Fruit fly (Drosophila melanogaster) whole organism, embryonic: ENCODE measurements around the gene CG10435.

Source experiments
- Adf1 ChIP-seq: fragments of 200-800 bp; sonication (Bioruptor generic); IDR thresholded peaks from 2 replicates; pipeline ENCODE4 v1.3.6; 2022; ENCODE audit warnings: missing biosample characterization, missing genetic modification characterization
- Antp ChIP-seq: fragments of 200-800 bp; sonication (Bioruptor generic); optimal IDR thresholded peaks from 3 replicates; lab custom pipeline; 2016; ENCODE audit warnings: missing biosample characterization, missing genetic modification characterization
- Asciz ChIP-seq: fragments of 200-800 bp; sonication (Bioruptor generic); optimal IDR thresholded peaks from 2 replicates; lab custom pipeline; 2017; ENCODE audit warnings: missing biosample characterization, mild to moderate bottlenecking, missing genetic modification characterization, missing genetic modification reagents
- BEAF-32 ChIP-seq: fragments of 200-800 bp; sonication (Bioruptor generic); optimal IDR thresholded peaks from 3 replicates; lab custom pipeline; 2017; ENCODE audit warnings: missing biosample characterization, missing genetic modification characterization, mild to moderate bottlenecking, moderate library complexity, missing genetic modification reagents
- CG12236 ChIP-seq: fragments of 200-800 bp; sonication (Bioruptor generic); optimal IDR thresholded peaks from 2 replicates; lab custom pipeline; 2016; ENCODE audit warnings: missing biosample characterization, missing genetic modification characterization
- CG12942 ChIP-seq: fragments of 200-800 bp; sonication (Bioruptor generic); optimal IDR thresholded peaks from 3 replicates; lab custom pipeline; 2016; ENCODE audit warnings: missing biosample characterization, missing genetic modification characterization
- CG14860 ChIP-seq: fragments of 200-800 bp; sonication (Bioruptor generic); IDR thresholded peaks from 3 replicates; pipeline ENCODE4 v1.3.6; 2022; ENCODE audit warnings: missing biosample characterization, missing genetic modification characterization; ENCODE audit not compliant: partially characterized antibody
- CG15601 ChIP-seq: fragments of 200-800 bp; sonication (Bioruptor generic); optimal IDR thresholded peaks from 3 replicates; lab custom pipeline; 2019; ENCODE audit warnings: missing biosample characterization, mild to moderate bottlenecking, missing genetic modification characterization, moderate library complexity
- CG1602 ChIP-seq: fragments of 200-800 bp; sonication (Bioruptor generic); optimal IDR thresholded peaks from 3 replicates; lab custom pipeline; 2016; ENCODE audit warnings: missing biosample characterization, missing genetic modification characterization
- CG18476 ChIP-seq: fragments of 200-800 bp; sonication (Bioruptor generic); optimal IDR thresholded peaks from 2 replicates; lab custom pipeline; 2016; ENCODE audit warnings: missing biosample characterization, mild to moderate bottlenecking, missing genetic modification characterization
- CG18619 ChIP-seq: fragments of 200-800 bp; sonication (Bioruptor generic); optimal IDR thresholded peaks from 3 replicates; lab custom pipeline; 2017; ENCODE audit warnings: missing biosample characterization, mild to moderate bottlenecking, missing genetic modification characterization
- CG2712 ChIP-seq: fragments of 200-800 bp; optimal IDR thresholded peaks from 3 replicates; lab custom pipeline; 2019; ENCODE audit warnings: missing biosample characterization, mild to moderate bottlenecking, missing genetic modification characterization, moderate library complexity
- CG31388 ChIP-seq: fragments of 200-800 bp; sonication (Bioruptor generic); optimal IDR thresholded peaks from 2 replicates; lab custom pipeline; 2016; ENCODE audit warnings: missing biosample characterization, missing genetic modification characterization
- CG4617 ChIP-seq: fragments of 200-800 bp; sonication (Bioruptor generic); optimal IDR thresholded peaks from 3 replicates; lab custom pipeline; 2016; ENCODE audit warnings: missing biosample characterization, missing genetic modification characterization, borderline replicate concordance
- CG6654 ChIP-seq: fragments of 200-800 bp; sonication (Bioruptor generic); optimal IDR thresholded peaks from 2 replicates; lab custom pipeline; 2017; ENCODE audit warnings: missing biosample characterization, mild to moderate bottlenecking, missing genetic modification characterization
- CG6813 ChIP-seq: fragments of 200-800 bp; sonication (Bioruptor generic); optimal IDR thresholded peaks from 2 replicates; lab custom pipeline; 2017; ENCODE audit warnings: missing biosample characterization, missing genetic modification characterization, mild to moderate bottlenecking, moderate library complexity, missing genetic modification reagents
- CG7839 ChIP-seq: fragments of 200-800 bp; sonication (Bioruptor generic); optimal IDR thresholded peaks from 3 replicates; lab custom pipeline; 2018; ENCODE audit warnings: missing biosample characterization, mild to moderate bottlenecking, missing genetic modification characterization, moderate library complexity
- CG8944 ChIP-seq: fragments of 200-800 bp; sonication (Bioruptor generic); optimal IDR thresholded peaks from 3 replicates; lab custom pipeline; 2016; ENCODE audit warnings: missing biosample characterization, missing genetic modification characterization
- Camta ChIP-seq: fragments of 200-800 bp; sonication (Bioruptor generic); optimal IDR thresholded peaks from 2 replicates; lab custom pipeline; 2016; ENCODE audit warnings: missing biosample characterization, missing genetic modification characterization
- CkIIα-i1 ChIP-seq: fragments of 200-800 bp; sonication (Bioruptor generic); IDR thresholded peaks from 2 replicates; pipeline ENCODE4 v1.3.6; 2022; ENCODE audit warnings: missing biosample characterization, missing genetic modification characterization
- D ChIP-seq, 2 experiments: fragments of 200-800 bp in 1 of 2; fragments of >200 bp in 1 of 2; sonication (Bioruptor generic) in 1 of 2; optimal IDR thresholded peaks; 2 replicates in 1 of 2; 3 replicates in 1 of 2; lab custom pipeline; 2017; ENCODE audit warnings: mild to moderate bottlenecking in 1 of 2, missing biosample characterization in 1 of 2, missing genetic modification characterization in 1 of 2, missing genetic modification reagents in 1 of 2
- Dip3 ChIP-seq: fragments of 200-800 bp; sonication (Bioruptor generic); optimal IDR thresholded peaks from 3 replicates; lab custom pipeline; 2016; ENCODE audit warnings: missing biosample characterization, missing genetic modification characterization
- HmgZ ChIP-seq: fragments of 200-800 bp; sonication (Bioruptor generic); optimal IDR thresholded peaks from 2 replicates; lab custom pipeline; 2018; ENCODE audit warnings: missing biosample characterization, mild to moderate bottlenecking, missing genetic modification characterization
- Jarid2 ChIP-seq: fragments of 200-800 bp; sonication (Bioruptor generic); optimal IDR thresholded peaks from 3 replicates; lab custom pipeline; 2017; ENCODE audit warnings: mild to moderate bottlenecking, missing biosample characterization, missing genetic modification reagents, missing genetic modification characterization
- Lim3 ChIP-seq: fragments of 200-800 bp; sonication (Bioruptor generic); IDR thresholded peaks from 2 replicates; pipeline ENCODE4 v1.3.6; 2022; ENCODE audit warnings: missing biosample characterization, missing genetic modification characterization
- MBD-R2 ChIP-seq: fragments of 200-800 bp; sonication (Bioruptor generic); IDR thresholded peaks from 2 replicates; pipeline ENCODE4 v1.3.6; 2022; ENCODE audit warnings: missing biosample characterization, missing genetic modification characterization
- Mad ChIP-seq: fragments of 200-800 bp; sonication (Bioruptor generic); optimal IDR thresholded peaks from 2 replicates; lab custom pipeline; 2016; ENCODE audit warnings: missing biosample characterization, missing genetic modification characterization
- NC2β ChIP-seq: fragments of 200-800 bp; sonication (Bioruptor generic); optimal IDR thresholded peaks from 2 replicates; lab custom pipeline; 2016; ENCODE audit warnings: missing biosample characterization, missing genetic modification characterization
- NK7.1 ChIP-seq: fragments of 200-800 bp; sonication (Bioruptor generic); optimal IDR thresholded peaks from 3 replicates; lab custom pipeline; 2016; ENCODE audit warnings: missing biosample characterization, missing genetic modification characterization
- NfI ChIP-seq: fragments of 200-800 bp; sonication (Bioruptor generic); optimal IDR thresholded peaks from 3 replicates; lab custom pipeline; 2018; ENCODE audit warnings: missing biosample characterization, mild to moderate bottlenecking, missing genetic modification characterization, moderate library complexity
- Side ChIP-seq: fragments of 200-800 bp; sonication (Bioruptor generic); optimal IDR thresholded peaks from 2 replicates; lab custom pipeline; 2016; ENCODE audit warnings: missing biosample characterization, missing genetic modification characterization
- Ssrp ChIP-seq: fragments of 200-800 bp; sonication (Bioruptor generic); optimal IDR thresholded peaks from 2 replicates; lab custom pipeline; 2018; ENCODE audit warnings: missing biosample characterization, mild to moderate bottlenecking, missing genetic modification characterization, moderate library complexity
- Xbp1 ChIP-seq: fragments of 200-800 bp; sonication (Bioruptor generic); optimal IDR thresholded peaks from 3 replicates; lab custom pipeline; 2016; ENCODE audit warnings: missing biosample characterization, mild to moderate bottlenecking, missing genetic modification characterization
- ap ChIP-seq: fragments of 200-800 bp; sonication (Bioruptor generic); IDR thresholded peaks from 2 replicates; pipeline ENCODE4 v1.3.6; 2022; ENCODE audit warnings: missing biosample characterization, missing genetic modification characterization
- cas ChIP-seq: fragments of 200-800 bp; sonication (Bioruptor generic); IDR thresholded peaks from 2 replicates; pipeline ENCODE4 v1.3.6; 2022; ENCODE audit warnings: missing biosample characterization, missing genetic modification characterization
- chinmo ChIP-seq: fragments of 200-800 bp; sonication (Bioruptor generic); IDR thresholded peaks from 4 replicates; pipeline ENCODE4 v1.3.6; 2022; ENCODE audit warnings: missing biosample characterization, missing genetic modification characterization; ENCODE audit not compliant: partially characterized antibody
- da ChIP-seq: fragments of 200-800 bp; sonication (Bioruptor generic); optimal IDR thresholded peaks from 2 replicates; lab custom pipeline; 2016; ENCODE audit warnings: missing biosample characterization, missing genetic modification characterization
- gce ChIP-seq: fragments of 200-800 bp; sonication (Bioruptor generic); IDR thresholded peaks from 3 replicates; pipeline ENCODE4 v1.3.6; 2022; ENCODE audit warnings: missing biosample characterization, missing genetic modification characterization
- h ChIP-seq: fragments of >200 bp; optimal IDR thresholded peaks from 2 replicates; lab custom pipeline; 2017
- hbn ChIP-seq: fragments of 200-800 bp; sonication (Bioruptor generic); IDR thresholded peaks from 2 replicates; pipeline ENCODE4 v1.3.6; 2022; ENCODE audit warnings: missing biosample characterization, missing genetic modification characterization; ENCODE audit not compliant: partially characterized antibody
- hkb ChIP-seq, 2 experiments: fragments of 200-800 bp in 1 of 2; fragments of >200 bp in 1 of 2; sonication (Bioruptor generic) in 1 of 2; IDR thresholded peaks in 1 of 2; optimal IDR thresholded peaks in 1 of 2; 2 replicates each; pipeline versions ENCODE4 v1.3.6 to Lab custom; 2017 to 2022; ENCODE audit warnings: missing biosample characterization in 1 of 2, missing genetic modification characterization in 1 of 2
- klu ChIP-seq: fragments of 200-800 bp; sonication (Bioruptor generic); IDR thresholded peaks from 2 replicates; pipeline ENCODE4 v1.3.6; 2022; ENCODE audit warnings: missing biosample characterization, missing genetic modification characterization
- maf-S ChIP-seq: fragments of 200-800 bp; sonication (Bioruptor generic); optimal IDR thresholded peaks from 2 replicates; lab custom pipeline; 2016; ENCODE audit warnings: missing biosample characterization, missing genetic modification characterization
- odd ChIP-seq: fragments of 200-800 bp; sonication (Bioruptor generic); optimal IDR thresholded peaks from 2 replicates; lab custom pipeline; 2017; ENCODE audit warnings: missing biosample characterization, mild to moderate bottlenecking, missing genetic modification characterization
- ro ChIP-seq: fragments of 200-800 bp; sonication (Bioruptor generic); IDR thresholded peaks from 2 replicates; pipeline ENCODE4 v1.3.6; 2022; ENCODE audit warnings: missing biosample characterization, missing genetic modification characterization
- sens ChIP-seq: fragments of 200-800 bp; sonication (Bioruptor generic); peaks from one replicate; lab custom pipeline; 2016; ENCODE audit warnings: missing biosample characterization, missing genetic modification characterization
- shn ChIP-seq: fragments of 200-800 bp; sonication (Bioruptor generic); optimal IDR thresholded peaks from 3 replicates; lab custom pipeline; 2016; ENCODE audit warnings: missing biosample characterization, missing genetic modification characterization
- so ChIP-seq: fragments of 200-800 bp; sonication (Bioruptor generic); IDR thresholded peaks from 3 replicates; pipeline ENCODE4 v1.3.6; 2022; ENCODE audit warnings: missing biosample characterization, missing genetic modification characterization
- ssp ChIP-seq: fragments of 200-800 bp; sonication (Bioruptor generic); IDR thresholded peaks from 2 replicates; pipeline ENCODE4 v1.3.6; 2022; ENCODE audit warnings: missing biosample characterization, missing genetic modification characterization
- vnd ChIP-seq: fragments of 200-800 bp; sonication (Bioruptor generic); IDR thresholded peaks from 3 replicates; pipeline ENCODE4 v1.3.6; 2022; ENCODE audit warnings: missing biosample characterization, missing genetic modification characterization; ENCODE audit not compliant: partially characterized antibody
- wdn ChIP-seq: fragments of 200-800 bp; sonication (Bioruptor generic); IDR thresholded peaks from 2 replicates; pipeline ENCODE4 v1.3.6; 2022; ENCODE audit warnings: missing biosample characterization, missing genetic modification characterization

The CG10435 gene

DNA sequence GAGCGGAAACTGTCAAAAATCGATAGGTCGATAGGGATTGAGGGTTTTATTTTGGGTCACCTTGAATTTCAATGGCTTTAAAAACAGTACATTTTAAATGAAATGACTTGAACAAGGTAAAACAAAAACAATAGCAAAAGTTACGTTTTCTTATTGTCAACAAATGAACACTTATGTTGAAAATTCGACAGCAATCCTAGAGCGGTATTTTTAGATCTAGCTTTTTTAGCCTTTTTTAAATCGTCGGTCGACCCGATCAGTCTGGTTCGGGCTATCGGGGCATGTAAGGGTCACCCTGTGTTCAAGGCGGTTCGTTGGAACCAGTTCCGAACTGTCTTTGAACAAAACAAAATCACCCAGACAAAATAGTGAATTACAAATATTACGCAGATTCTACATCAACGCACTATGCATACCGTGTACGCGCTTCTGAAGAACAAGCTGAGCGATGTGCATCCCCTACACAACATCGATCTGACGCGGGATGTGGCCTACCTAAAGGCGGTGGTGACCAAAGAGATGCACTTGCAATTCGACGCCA lies 3.9 kb downstream of the CG10435 start, which contains the start of the genes CG11052 and CG3223 (continued):
- TF ChIP-seq CG31388 (no peak), Antp (GFP tag; lab: Kevin White, UChicago) (peak; percentile 4), Asciz (no peak), CG6813 (no peak), BEAF-32 (GFP tag; lab: Kevin White, UChicago) (peak; percentile 55), CG7839 (tag; lab: Kevin White, UChicago) (no peak), Xbp1 (peak; percentile 40), HmgZ (peak; percentile 66), Jarid2 (GFP tag; lab: Kevin White, UChicago) (no peak), shn (no peak), CG8944 (GFP tag; lab: Kevin White, UChicago) (no peak), gce (GFP tag; lab: Robert Waterston, UW) (no peak), wdn (GFP tag; lab: Robert Waterston, UW) (no peak), CG1602 (GFP tag; lab: Kevin White, UChicago) (no peak), Adf1 (no peak), maf-S (no peak), CkIIα-i1 (no peak), Camta (GFP tag; lab: Kevin White, UChicago) (no peak), Mad (GFP tag; lab: Kevin White, UChicago) (no peak), NC2β (GFP tag; lab: Kevin White, UChicago) (no peak), Side (GFP tag; lab: Kevin White, UChicago) (peak; percentile 24), CG12236 (GFP tag; lab: Kevin White, UChicago) (no peak), CG15601 (tag; lab: Kevin White, UChicago) (peak; percentile 30), CG4617 (GFP tag; lab: Kevin White, UChicago) (peak; percentile 70), so (GFP tag; lab: Robert Waterston, UW) (no peak), MBD-R2 (GFP tag; lab: Robert Waterston, UW) (peak; percentile 81), NK7.1 (GFP tag; lab: Kevin White, UChicago) (no peak), Ssrp (tag; lab: Kevin White, UChicago) (no peak), h (lab: Kevin White, UChicago) (no peak), ap (GFP tag; lab: Robert Waterston, UW) (no peak), cas (no peak), sens (GFP tag; lab: Kevin White, UChicago) (peak; percentile 74), ssp (no peak), CG18619 (GFP tag; lab: Kevin White, UChicago) (no peak), CG12942 (no peak), CG2712 (peak; percentile 15), da (GFP tag; lab: Kevin White, UChicago) (no peak), NfI (GFP tag; lab: Kevin White, UChicago) (peak; percentile 64), vnd (GFP tag; lab: Robert Waterston, UW) (no peak), CG14860 (GFP tag; lab: Robert Waterston, UW) (no peak), Dip3 (GFP tag; lab: Kevin White, UChicago) (no peak), odd (no peak), chinmo (GFP tag; lab: Robert Waterston, UW) (no peak), ro (GFP tag; lab: Robert Waterston, UW) (no peak), CG18476 (no peak), Lim3 (GFP tag; lab: Robert Waterston, UW) (no peak), CG6654 (GFP tag; lab: Kevin White, UChicago) (no peak), hbn (GFP tag; lab: Robert Waterston, UW) (0 out of 2 replicates have a peak, but pooled peaks have one; percentile 33), hkb (optimal IDR thresholded peaks at IDR 0.05; lab: Kevin White, UChicago) (no peak), hkb (GFP tag; IDR thresholded peaks at IDR 0.05; lab: Robert Waterston, UW) (no peak), D (optimal IDR thresholded peaks at IDR 0.05; lab: Kevin White, UChicago) (no peak), D (GFP tag; optimal IDR thresholded peaks at IDR 0.05; lab: Kevin White, UChicago) (no peak), klu (GFP tag; lab: Robert Waterston, UW) (no peak)
